Fruit fly (Drosophila melanogaster): ENCODE data around the gene rst.

Gene rst

DNA sequence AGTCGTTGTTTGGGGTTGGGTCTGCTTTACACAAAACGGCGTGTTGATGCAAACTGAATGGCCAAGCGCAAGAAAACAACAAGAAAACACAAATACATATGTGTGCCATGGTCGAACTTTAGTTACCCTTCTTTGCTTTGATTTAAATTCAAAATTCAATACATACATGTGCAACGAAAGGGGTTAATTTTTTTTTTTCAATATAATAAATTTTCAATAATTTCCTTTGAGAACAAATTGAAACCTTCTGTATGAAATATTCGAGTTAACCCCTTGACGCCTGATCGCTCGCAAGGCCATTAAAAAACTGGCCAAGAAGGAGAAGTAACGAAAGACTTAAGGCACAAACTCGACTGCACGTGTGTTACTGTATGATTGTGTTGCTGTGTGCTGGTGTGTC lies 45.0 kb upstream of the rst start (continued):
- TF ChIP-seq bab2 (GFP tag; optimal IDR thresholded peaks at IDR 0.05) (peak; percentile 20), CG9797 (GFP tag; optimal IDR thresholded peaks at IDR 0.05) (no peak), CG12769 (tag; optimal IDR thresholded peaks at IDR 0.05) (no peak), CG43689 (GFP tag; IDR thresholded peaks at IDR 0.05) (no peak), CG2712 (tag; optimal IDR thresholded peaks at IDR 0.05) (peak; percentile 76), dan (GFP tag; IDR thresholded peaks at IDR 0.05) (no peak), ci (GFP tag; IDR thresholded peaks at IDR 0.05) (peak; percentile 79; the same call in 2 of the 3 replicates), Sry-δ (GFP tag; optimal IDR thresholded peaks at IDR 0.05) (no peak), mld (GFP tag; IDR thresholded peaks at IDR 0.05; ENCODE audit: partially characterized antibody) (no peak), gem (tag; optimal IDR thresholded peaks at IDR 0.05) (peak; percentile 83), CG12104 (GFP tag; optimal IDR thresholded peaks at IDR 0.05) (peak; percentile 24), vnd (GFP tag; IDR thresholded peaks at IDR 0.05; ENCODE audit: partially characterized antibody) (no peak), CG1792 (GFP tag; optimal IDR thresholded peaks at IDR 0.05) (no peak), Dek (tag; optimal IDR thresholded peaks at IDR 0.05) (peak; percentile 15), Hmr (GFP tag; optimal IDR thresholded peaks at IDR 0.05) (peak; percentile 3), Lhr (GFP tag; optimal IDR thresholded peaks at IDR 0.05) (peak; percentile 13), org-1 (GFP tag; optimal IDR thresholded peaks at IDR 0.05) (peak; percentile 19), slp2 (GFP tag; optimal IDR thresholded peaks at IDR 0.05) (no peak), wek (GFP tag; optimal IDR thresholded peaks at IDR 0.05) (no peak), CG3281 (GFP tag; optimal IDR thresholded peaks at IDR 0.05) (no peak), CHES-1-like (GFP tag; optimal IDR thresholded peaks at IDR 0.05) (no peak), gcm (GFP tag; optimal IDR thresholded peaks at IDR 0.05) (peak; percentile 32), CG16813 (GFP tag; IDR thresholded peaks at IDR 0.05; ENCODE audit: partially characterized antibody) (no peak), grn (GFP tag; optimal IDR thresholded peaks at IDR 0.05) (no peak), CG3726 (GFP tag; IDR thresholded peaks at IDR 0.05) (no peak), kay (GFP tag; optimal IDR thresholded peaks at IDR 0.05) (peak; percentile 26), Vsx1 (GFP tag; optimal IDR thresholded peaks at IDR 0.05) (no peak), zen (tag; optimal IDR thresholded peaks at IDR 0.05) (peak; percentile 22), CG6765 (GFP tag; optimal IDR thresholded peaks at IDR 0.05) (no peak), Hsf (GFP tag; optimal IDR thresholded peaks at IDR 0.05) (peak; percentile 49), CG14014 (GFP tag; IDR thresholded peaks at IDR 0.05) (peak; percentile 44; the same call in 1 of the 2 replicates), chm (GFP tag; IDR thresholded peaks at IDR 0.05) (peak; percentile 67; the same call in 1 of the 2 replicates), Dfd (GFP tag; optimal IDR thresholded peaks at IDR 0.05) (no peak), Oli (tag; optimal IDR thresholded peaks at IDR 0.05) (peak; percentile 77), ac (GFP tag; optimal IDR thresholded peaks at IDR 0.05) (no peak), danr (GFP tag; IDR thresholded peaks at IDR 0.05) (0 out of 2 replicates have a peak, but pooled peaks have one; percentile 30), CG11504 (tag; optimal IDR thresholded peaks at IDR 0.05) (peak; percentile 80), oc (tag; optimal IDR thresholded peaks at IDR 0.05) (peak; percentile 58), CG16815 (GFP tag; optimal IDR thresholded peaks at IDR 0.05) (peak; percentile 18), CG8359 (GFP tag; optimal IDR thresholded peaks at IDR 0.05; ENCODE audit: borderline replicate concordance) (no peak), CG1024 (GFP tag; IDR thresholded peaks at IDR 0.05) (no peak), gsb (GFP tag; IDR thresholded peaks at IDR 0.05) (no peak), C15 (GFP tag; IDR thresholded peaks at IDR 0.05) (no peak), vfl (GFP tag; optimal IDR thresholded peaks at IDR 0.05) (no peak), zen2 (GFP tag; IDR thresholded peaks at IDR 0.05; ENCODE audit: partially characterized antibody) (no peak), Pdp1 (GFP tag; optimal IDR thresholded peaks at IDR 0.05) (peak; percentile 19 to 38), sens-2 (GFP tag; IDR thresholded peaks at IDR 0.05) (no peak; the same call in 1 of the 2 replicates), HLHmδ (GFP tag; optimal IDR thresholded peaks at IDR 0.05) (no peak), bowl (GFP tag; IDR thresholded peaks at IDR 0.05) (0 out of 2 replicates have a peak, but pooled peaks have one; percentile 22), CG34224 (GFP tag; IDR thresholded peaks at IDR 0.05; ENCODE audit: partially characterized antibody) (no peak), Sin3A (optimal IDR thresholded peaks at IDR 0.05) (no peak)

Data from whole organism, embryonic.